Fruit fly (Drosophila melanogaster) whole organism, embryonic: ENCODE data around the gene Nagk.
A peak's percentile ranks its signal among the peaks of the same experiment; 100 is the strongest.

Experiments
- CG11504 ChIP-seq: fragments of 200-800 bp; sonication (Bioruptor generic); optimal IDR thresholded peaks from 3 replicates; lab custom pipeline; 2019; ENCODE audit warnings: missing biosample characterization, mild to moderate bottlenecking, missing genetic modification characterization, moderate library complexity
- CG12769 ChIP-seq: fragments of 200-800 bp; sonication (Bioruptor generic); optimal IDR thresholded peaks from 2 replicates; lab custom pipeline; 2019; ENCODE audit warnings: missing biosample characterization, mild to moderate bottlenecking, missing genetic modification characterization, moderate library complexity
- CG12942 ChIP-seq: fragments of 200-800 bp; sonication (Bioruptor generic); optimal IDR thresholded peaks from 3 replicates; lab custom pipeline; 2016; ENCODE audit warnings: missing biosample characterization, missing genetic modification characterization
- CG16815 ChIP-seq: fragments of 200-800 bp; sonication (Bioruptor generic); optimal IDR thresholded peaks from 3 replicates; lab custom pipeline; 2017; ENCODE audit warnings: missing biosample characterization, mild to moderate bottlenecking, missing genetic modification characterization
- CG17912 ChIP-seq: fragments of 200-800 bp; sonication (Bioruptor generic); optimal IDR thresholded peaks from 2 replicates; lab custom pipeline; 2018; ENCODE audit warnings: missing biosample characterization, mild to moderate bottlenecking, missing genetic modification characterization
- CG1832 ChIP-seq: fragments of 200-800 bp; sonication (Bioruptor generic); optimal IDR thresholded peaks from 2 replicates; lab custom pipeline; 2017; ENCODE audit warnings: missing biosample characterization, mild to moderate bottlenecking, missing genetic modification characterization, inconsistent platforms
- CG4360 ChIP-seq: fragments of 200-800 bp; sonication (Bioruptor generic); IDR thresholded peaks from 2 replicates; pipeline ENCODE4 v1.3.6; 2022; ENCODE audit warnings: missing biosample characterization, missing genetic modification characterization
- CG6689 ChIP-seq: fragments of 200-800 bp; sonication (Bioruptor generic); IDR thresholded peaks from 2 replicates; pipeline ENCODE4 v1.3.6; 2022; ENCODE audit warnings: missing biosample characterization, missing genetic modification characterization
- CG6765 ChIP-seq: fragments of 200-800 bp; sonication (Bioruptor generic); optimal IDR thresholded peaks from 3 replicates; lab custom pipeline; 2017; ENCODE audit warnings: missing biosample characterization, mild to moderate bottlenecking, missing genetic modification characterization
- CG9437 ChIP-seq: fragments of 200-800 bp; sonication (Bioruptor generic); optimal IDR thresholded peaks from 2 replicates; lab custom pipeline; 2018; ENCODE audit warnings: missing biosample characterization, mild to moderate bottlenecking, missing genetic modification characterization
- Ets65A ChIP-seq: fragments of 200-800 bp; sonication (Bioruptor generic); peaks from one replicate; lab custom pipeline; 2016; ENCODE audit warnings: missing biosample characterization, missing genetic modification characterization
- Med ChIP-seq: fragments of 200-800 bp; sonication (Bioruptor generic); peaks from one replicate; lab custom pipeline; 2016; ENCODE audit warnings: missing biosample characterization, missing genetic modification characterization, mild to moderate bottlenecking, inconsistent platforms, moderate library complexity
- Pdp1 ChIP-seq, 2 experiments: fragments of 200-800 bp; sonication (Bioruptor generic); optimal IDR thresholded peaks; 3 replicates each; lab custom pipeline; 2016; ENCODE audit warnings: missing biosample characterization in 2 of 2, missing genetic modification characterization in 2 of 2, mild to moderate bottlenecking in 1 of 2, moderate library complexity in 1 of 2
- cwo ChIP-seq: fragments of 200-800 bp; sonication (Bioruptor generic); optimal IDR thresholded peaks from 3 replicates; lab custom pipeline; 2017; ENCODE audit warnings: missing biosample characterization, missing genetic modification characterization, mild to moderate bottlenecking, moderate library complexity, missing genetic modification reagents
- dpn ChIP-seq, 2 experiments: fragments of 200-800 bp; sonication (Bioruptor generic); optimal IDR thresholded peaks; 3 replicates each; lab custom pipeline; 2016; ENCODE audit warnings: missing biosample characterization in 2 of 2, missing genetic modification characterization in 2 of 2
- eve ChIP-seq, 2 experiments: fragments of >200 bp; optimal IDR thresholded peaks; 2 replicates each; lab custom pipeline; 2017; ENCODE audit warnings: missing biosample characterization in 2 of 2, missing genetic modification characterization in 2 of 2
- gfzf ChIP-seq: fragments of 200-800 bp; sonication (Bioruptor generic); optimal IDR thresholded peaks from 2 replicates; lab custom pipeline; 2016; ENCODE audit warnings: missing biosample characterization, mild to moderate bottlenecking, missing genetic modification characterization, moderate library complexity
- grn ChIP-seq: fragments of 200-800 bp; sonication (Bioruptor generic); optimal IDR thresholded peaks from 3 replicates; lab custom pipeline; 2017; ENCODE audit warnings: missing biosample characterization, missing genetic modification characterization
- gt ChIP-seq: fragments of 200-800 bp; sonication (Bioruptor generic); IDR thresholded peaks from 2 replicates; pipeline ENCODE4 v1.3.6; 2022; ENCODE audit warnings: missing biosample characterization, missing genetic modification characterization
- ind ChIP-seq: fragments of 200-800 bp; sonication (Bioruptor generic); optimal IDR thresholded peaks from 3 replicates; lab custom pipeline; 2016; ENCODE audit warnings: missing biosample characterization, missing genetic modification characterization
- jing ChIP-seq: fragments of 200-800 bp; sonication (Bioruptor generic); optimal IDR thresholded peaks from 2 replicates; lab custom pipeline; 2018; ENCODE audit warnings: missing biosample characterization, mild to moderate bottlenecking, missing genetic modification characterization
- kah ChIP-seq: fragments of 200-800 bp; sonication (Bioruptor generic); optimal IDR thresholded peaks from 2 replicates; lab custom pipeline; 2018; ENCODE audit warnings: missing biosample characterization, mild to moderate bottlenecking, missing genetic modification characterization
- lilli ChIP-seq: fragments of 200-800 bp; sonication (Bioruptor generic); optimal IDR thresholded peaks from 3 replicates; lab custom pipeline; 2016; ENCODE audit warnings: missing biosample characterization, missing genetic modification characterization
- nom ChIP-seq: fragments of 200-800 bp; sonication (Bioruptor generic); optimal IDR thresholded peaks from 2 replicates; lab custom pipeline; 2017; ENCODE audit warnings: missing biosample characterization, missing genetic modification characterization, mild to moderate bottlenecking, moderate library complexity, missing genetic modification reagents
- ro ChIP-seq: fragments of 200-800 bp; sonication (Bioruptor generic); IDR thresholded peaks from 2 replicates; pipeline ENCODE4 v1.3.6; 2022; ENCODE audit warnings: missing biosample characterization, missing genetic modification characterization
- scrt ChIP-seq: fragments of 200-800 bp; sonication (Bioruptor generic); optimal IDR thresholded peaks from 2 replicates; lab custom pipeline; 2018; ENCODE audit warnings: missing biosample characterization, mild to moderate bottlenecking, missing genetic modification characterization, moderate library complexity
- sens ChIP-seq: fragments of 200-800 bp; sonication (Bioruptor generic); peaks from one replicate; lab custom pipeline; 2016; ENCODE audit warnings: missing biosample characterization, missing genetic modification characterization
- shn ChIP-seq: fragments of 200-800 bp; sonication (Bioruptor generic); optimal IDR thresholded peaks from 3 replicates; lab custom pipeline; 2016; ENCODE audit warnings: missing biosample characterization, missing genetic modification characterization
- sug ChIP-seq: fragments of 200-800 bp; optimal IDR thresholded peaks from 2 replicates; lab custom pipeline; 2019; ENCODE audit warnings: missing biosample characterization, mild to moderate bottlenecking, missing genetic modification characterization, moderate library complexity
- tio ChIP-seq: fragments of 200-800 bp; sonication (Bioruptor generic); optimal IDR thresholded peaks from 2 replicates; lab custom pipeline; 2017; ENCODE audit warnings: missing biosample characterization, missing genetic modification characterization, inconsistent platforms
- tup ChIP-seq: fragments of 200-800 bp; sonication (Bioruptor generic); optimal IDR thresholded peaks from 2 replicates; lab custom pipeline; 2016; ENCODE audit warnings: missing biosample characterization, mild to moderate bottlenecking, missing genetic modification characterization, moderate library complexity
- vvl ChIP-seq: fragments of 200-800 bp; sonication (Bioruptor generic); IDR thresholded peaks from 2 replicates; pipeline ENCODE4 v1.3.6; 2022; ENCODE audit warnings: missing biosample characterization, missing genetic modification characterization
- yki ChIP-seq: fragments of >200 bp; optimal IDR thresholded peaks from 3 replicates; lab custom pipeline; 2018
- zen ChIP-seq: fragments of 200-800 bp; sonication (Bioruptor generic); optimal IDR thresholded peaks from 3 replicates; lab custom pipeline; 2018; ENCODE audit warnings: missing biosample characterization, mild to moderate bottlenecking, missing genetic modification characterization, moderate library complexity

Gene Nagk

dm6 chr3R:15289828-15290641 is 53.0 kb downstream of the Nagk start:
- no peak for TF ChIP-seq jing (GFP tag; lab: Kevin White, UChicago)
- peak; percentile 74 for TF ChIP-seq sens
- TF ChIP-seq yki (lab: Kevin White, UChicago): no peak
- peak; percentile 14 for TF ChIP-seq grn (GFP tag; lab: Kevin White, UChicago)
- no peak for TF ChIP-seq vvl (GFP tag; lab: Robert Waterston, UW)
- TF ChIP-seq ro (GFP tag; lab: Robert Waterston, UW): no peak
- peak in 1 of 2 experiments; percentile 9 for TF ChIP-seq eve (GFP tag; optimal IDR thresholded peaks at IDR 0.05; lab: Kevin White, UChicago)
- TF ChIP-seq lilli (GFP tag; lab: Kevin White, UChicago): peak; percentile 18
- TF ChIP-seq Pdp1 (GFP tag; optimal IDR thresholded peaks at IDR 0.05; lab: Kevin White, UChicago): peak in 1 of 2 experiments; percentile 75
- TF ChIP-seq scrt (GFP tag; lab: Kevin White, UChicago): peak; percentile 61
- peak; percentile 32 for TF ChIP-seq CG17912 (GFP tag; lab: Kevin White, UChicago)
- TF ChIP-seq dpn (GFP tag; optimal IDR thresholded peaks at IDR 0.05; lab: Kevin White, UChicago): no peak
- no peak for TF ChIP-seq CG16815 (GFP tag; lab: Kevin White, UChicago)
- TF ChIP-seq sug: peak; percentile 19
- TF ChIP-seq ind: no peak
- no peak for TF ChIP-seq CG12942 (GFP tag; lab: Kevin White, UChicago)
- TF ChIP-seq CG6765 (GFP tag; lab: Kevin White, UChicago): peak; percentile 31
- TF ChIP-seq CG11504: no peak
- TF ChIP-seq CG9437 (GFP tag; lab: Kevin White, UChicago): peak; percentile 99
- no peak for TF ChIP-seq CG4360 (GFP tag; lab: Robert Waterston, UW)
- TF ChIP-seq tio (GFP tag; lab: Kevin White, UChicago): no peak
- TF ChIP-seq nom (GFP tag; lab: Kevin White, UChicago): peak; percentile 12
- TF ChIP-seq tup (GFP tag; lab: Kevin White, UChicago): no peak
- peak; percentile 18 for TF ChIP-seq CG12769 (tag; lab: Kevin White, UChicago)
- TF ChIP-seq Med: peak; percentile 85
- no peak for TF ChIP-seq CG6689
- peak; percentile 78 for TF ChIP-seq kah (GFP tag; lab: Kevin White, UChicago)
- peak; percentile 58 for TF ChIP-seq zen
- no peak for TF ChIP-seq gfzf
- peak; percentile 46 for TF ChIP-seq CG1832 (GFP tag; lab: Kevin White, UChicago)
- TF ChIP-seq gt (GFP tag; lab: Robert Waterston, UW): no peak
- peak; percentile 25 for TF ChIP-seq cwo (GFP tag; lab: Kevin White, UChicago)
- TF ChIP-seq, all 482 proteins: peak for 17

dm6 chr3R:15288802-15289201 is 54.3 kb downstream of the Nagk start:
- TF ChIP-seq Med: peak; percentile 26
- TF ChIP-seq Ets65A: peak; percentile 91
- TF ChIP-seq shn: no peak
